Worm (Caenorhabditis elegans): ENCODE data around the gene B0244.7.
A peak's percentile ranks its signal among the peaks of the same experiment; 100 is the strongest.

Gene B0244.7

DNA sequence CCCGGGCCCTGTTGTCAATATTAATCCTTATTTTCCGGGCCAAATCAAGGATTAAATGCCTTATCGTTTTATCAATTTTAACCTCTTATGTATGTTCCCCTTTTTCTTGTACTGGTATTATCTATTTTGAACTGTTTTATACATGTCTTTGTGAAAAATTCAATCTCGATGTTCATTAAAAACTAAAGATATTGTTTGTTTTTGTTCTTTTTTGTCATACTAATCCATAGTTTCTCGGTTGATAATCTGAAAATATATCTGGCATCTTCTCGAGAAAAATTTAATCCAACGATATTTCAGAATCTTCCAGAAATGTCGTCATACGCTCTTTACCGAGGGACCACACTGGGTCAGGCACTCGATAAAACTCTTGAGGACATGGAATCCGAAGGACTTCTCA lies 37.6 kb upstream of the B0244.7 start, which contains the start of gene B0336.13:
B0336.13 (plus strand) TSS at position 301 of the 400 bp plus-strand sequence.
- TF ChIP-seq ama-1 (optimal IDR thresholded peaks at IDR 0.05) (no peak), nfya-1 (tag; optimal IDR thresholded peaks at IDR 0.05; ENCODE audit: insufficient read depth) (no peak), elt-1 (tag; optimal IDR thresholded peaks at IDR 0.05) (no peak), aly-2 (tag; optimal IDR thresholded peaks at IDR 0.05) (no peak), fkh-10 (GFP tag; optimal IDR thresholded peaks at IDR 0.05) (no peak), nhr-11 (tag; optimal IDR thresholded peaks at IDR 0.05) (no peak), lin-39 (tag; optimal IDR thresholded peaks at IDR 0.05) (no peak), elt-2 (tag; optimal IDR thresholded peaks at IDR 0.05) (no peak), lin-15B (tag; optimal IDR thresholded peaks at IDR 0.05) (no peak), nhr-12 (tag; optimal IDR thresholded peaks at IDR 0.05) (no peak), ztf-11 (tag; optimal IDR thresholded peaks at IDR 0.05) (no peak), tbx-2 (tag; optimal IDR thresholded peaks at IDR 0.05) (no peak), fos-1 (tag; optimal IDR thresholded peaks at IDR 0.05) (no peak), mdl-1 (tag; optimal IDR thresholded peaks at IDR 0.05) (no peak), skn-1 (tag; optimal IDR thresholded peaks at IDR 0.05) (no peak), nhr-67 (tag; optimal IDR thresholded peaks at IDR 0.05) (no peak), nhr-28 (tag; optimal IDR thresholded peaks at IDR 0.05) (no peak), R02D3.7 (tag; optimal IDR thresholded peaks at IDR 0.05) (no peak), ceh-9 (tag; optimal IDR thresholded peaks at IDR 0.05) (no peak)

DNA sequence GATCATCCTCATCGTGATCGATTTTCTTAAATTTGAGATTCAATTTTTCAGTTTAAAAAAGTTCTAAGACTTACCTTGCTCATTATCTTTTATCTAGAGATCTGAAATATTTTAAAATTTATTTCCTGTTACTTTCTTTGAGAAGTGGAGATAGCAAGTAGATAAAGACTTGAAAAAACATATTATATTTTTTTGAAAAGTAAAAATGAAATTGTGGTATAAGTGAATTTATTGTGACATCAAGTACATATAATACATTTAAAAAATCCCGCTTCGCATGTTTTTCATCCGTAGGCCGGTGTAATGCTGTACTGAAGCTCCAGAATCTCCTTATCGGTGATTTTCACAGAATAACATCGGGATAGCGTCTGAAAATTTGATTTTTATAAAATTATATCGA lies 34.0 kb upstream of the B0244.7 start, which contains the start of gene B0336.7:
B0336.7 (minus strand) TSS at position 101 of the 400 bp plus-strand sequence.
- no peak for TF ChIP-seq aly-2 (tag; optimal IDR thresholded peaks at IDR 0.05)
- TF ChIP-seq pqm-1 (tag; optimal IDR thresholded peaks at IDR 0.05): no peak
- no peak for TF ChIP-seq sea-2 (GFP tag; optimal IDR thresholded peaks at IDR 0.05)
- no peak for TF ChIP-seq nhr-43 (tag; optimal IDR thresholded peaks at IDR 0.05; ENCODE audit: poor library complexity, severe bottlenecking)
- TF ChIP-seq nhr-25 (tag; optimal IDR thresholded peaks at IDR 0.05): no peak
- no peak for TF ChIP-seq ceh-9 (tag; optimal IDR thresholded peaks at IDR 0.05)
- no peak for TF ChIP-seq nhr-237 (tag; optimal IDR thresholded peaks at IDR 0.05)
- TF ChIP-seq nhr-28 (tag; optimal IDR thresholded peaks at IDR 0.05): no peak
- TF ChIP-seq nhr-12 (tag; optimal IDR thresholded peaks at IDR 0.05): no peak
- no peak for TF ChIP-seq ceh-16 (tag; optimal IDR thresholded peaks at IDR 0.05)
- no peak for TF ChIP-seq skn-1 (tag; optimal IDR thresholded peaks at IDR 0.05)
- TF ChIP-seq mdl-1 (tag; optimal IDR thresholded peaks at IDR 0.05): no peak
- TF ChIP-seq nfya-1 (tag; optimal IDR thresholded peaks at IDR 0.05; ENCODE audit: insufficient read depth): no peak
- TF ChIP-seq ama-1 (optimal IDR thresholded peaks at IDR 0.05): no peak
- TF ChIP-seq nhr-77 (tag; optimal IDR thresholded peaks at IDR 0.05): no peak

DNA sequence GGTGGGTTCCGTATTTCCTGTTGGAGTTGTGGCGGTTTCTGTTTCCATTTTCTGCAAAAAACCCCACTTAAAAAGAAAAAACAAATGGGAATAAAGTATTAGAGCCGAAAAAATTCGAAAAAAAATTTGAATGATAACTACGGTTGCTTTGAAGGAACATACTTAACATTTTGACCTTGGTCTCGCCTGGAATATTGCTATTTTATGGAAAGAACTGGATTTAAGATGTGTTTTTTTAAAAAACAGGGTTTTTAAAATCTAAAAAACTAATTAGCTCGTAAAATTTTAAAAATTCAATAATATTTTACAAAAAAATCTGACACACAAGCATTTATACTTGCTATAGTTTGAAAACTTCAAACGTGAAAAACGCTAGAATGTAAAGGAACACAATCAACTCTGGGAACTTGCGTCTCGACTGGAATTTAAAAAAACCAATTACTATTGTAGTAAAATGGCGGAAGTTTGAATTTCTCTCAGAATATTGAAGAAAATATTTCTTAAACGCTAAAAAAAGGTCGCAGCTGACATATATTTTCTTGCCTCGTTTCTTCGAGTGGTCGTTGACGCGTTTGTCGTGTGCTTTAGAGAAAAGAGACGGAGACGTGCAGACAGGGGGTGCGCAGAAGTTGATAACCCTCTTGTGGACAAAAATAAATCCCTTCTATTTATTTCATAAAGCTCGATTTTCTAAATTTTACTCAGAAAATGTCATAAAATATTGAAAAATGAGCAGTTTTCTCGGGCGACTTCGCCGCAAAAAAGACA lies 33.2 kb upstream of the B0244.7 start, which contains the start of the genes lgg-3 and rgs-5:
lgg-3 (minus strand) TSS at position 51 of the 768 bp plus-strand sequence.
rgs-5 (plus strand) TSS at position 593 of the 768 bp plus-strand sequence.
- no peak for TF ChIP-seq elt-1 (tag; optimal IDR thresholded peaks at IDR 0.05)
- TF ChIP-seq fos-1 (tag; optimal IDR thresholded peaks at IDR 0.05): no peak
- peak; percentile 5 for TF ChIP-seq elt-2 (tag; optimal IDR thresholded peaks at IDR 0.05)
- TF ChIP-seq mdl-1 (tag; optimal IDR thresholded peaks at IDR 0.05): no peak
- TF ChIP-seq lin-39 (tag; optimal IDR thresholded peaks at IDR 0.05): peak; percentile 30
- TF ChIP-seq nfya-1 (tag; optimal IDR thresholded peaks at IDR 0.05; ENCODE audit: insufficient read depth): peak; percentile 53
- TF ChIP-seq egl-5 (tag; optimal IDR thresholded peaks at IDR 0.05): peak; percentile 21
- peak; percentile 46 for TF ChIP-seq lin-15B (tag; optimal IDR thresholded peaks at IDR 0.05)
- TF ChIP-seq pqm-1 (tag; optimal IDR thresholded peaks at IDR 0.05): no peak
- TF ChIP-seq nhr-23 (tag; optimal IDR thresholded peaks at IDR 0.05): peak; percentile 12
- TF ChIP-seq nhr-76 (tag; optimal IDR thresholded peaks at IDR 0.05): no peak
- TF ChIP-seq snpc-4 (tag; optimal IDR thresholded peaks at IDR 0.05): peak; percentile 79
- TF ChIP-seq fkh-10 (GFP tag; optimal IDR thresholded peaks at IDR 0.05): no peak
- TF ChIP-seq hmg-11 (tag; optimal IDR thresholded peaks at IDR 0.05): peak; percentile 27
- peak; percentile 60 for TF ChIP-seq pha-4 (tag; optimal IDR thresholded peaks at IDR 0.05)
- no peak for TF ChIP-seq lsy-12 (tag; optimal IDR thresholded peaks at IDR 0.05)

DNA sequence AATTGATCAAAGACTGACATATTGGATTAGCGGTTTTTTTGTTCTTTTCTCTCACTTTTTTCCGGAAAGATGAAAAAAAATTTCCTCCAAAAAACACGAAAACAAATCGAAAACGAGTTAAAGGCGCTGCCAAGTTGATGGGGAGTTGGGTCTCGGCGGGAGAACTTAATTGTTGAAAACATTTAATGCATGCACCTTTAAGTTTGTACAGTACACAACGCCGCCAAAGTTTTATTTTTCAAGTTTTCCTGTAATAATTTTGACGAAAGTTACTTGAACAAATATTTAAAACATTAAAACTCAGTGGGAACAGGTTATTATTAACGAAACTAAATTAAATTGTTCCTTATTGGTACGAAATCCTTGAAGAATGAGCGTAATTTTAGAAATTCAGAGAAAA lies 29.8 kb upstream of the B0244.7 start:
- TF ChIP-seq aly-2 (tag; optimal IDR thresholded peaks at IDR 0.05) (no peak), ceh-82 (tag; optimal IDR thresholded peaks at IDR 0.05) (no peak), elt-3 (tag; optimal IDR thresholded peaks at IDR 0.05) (no peak)

All from whole organism, L3 larva.